Worm (Caenorhabditis elegans) whole organism, L2 larva: ENCODE measurements around the gene gpd-2.
A peak's percentile ranks its signal among the peaks of the same experiment; 100 is the strongest.

Experiments
- C34F6.9 ChIP-seq: fragments of 150-350 bp; optimal IDR thresholded peaks from 2 replicates; lab custom pipeline; 2014; ENCODE audit warnings: missing biosample characterization, missing genetic modification characterization
- R02D3.7 ChIP-seq: fragments of 150-350 bp; optimal IDR thresholded peaks from 2 replicates; lab custom pipeline; 2014; ENCODE audit warnings: missing biosample characterization, missing genetic modification characterization
- elt-1 ChIP-seq: fragments of 150-350 bp; optimal IDR thresholded peaks from 2 replicates; lab custom pipeline; 2014; ENCODE audit warnings: missing biosample characterization, missing genetic modification characterization
- nhr-6 ChIP-seq: fragments of 150-350 bp; optimal IDR thresholded peaks from 2 replicates; lab custom pipeline; 2014; ENCODE audit warnings: missing biosample characterization, missing genetic modification characterization
- skn-1 ChIP-seq: sonication (generic microtip); optimal IDR thresholded peaks from 2 replicates; lab custom pipeline; 2017; ENCODE audit warnings: missing biosample characterization, missing genetic modification characterization
- snpc-4 ChIP-seq: fragments of 150-350 bp; optimal IDR thresholded peaks from 2 replicates; lab custom pipeline; 2014; ENCODE audit warnings: missing biosample characterization, missing genetic modification characterization
- zag-1 ChIP-seq: fragments of 150-350 bp; optimal IDR thresholded peaks from 2 replicates; lab custom pipeline; 2014; ENCODE audit warnings: missing biosample characterization, missing genetic modification characterization
- ztf-4 ChIP-seq: fragments of 150-350 bp; optimal IDR thresholded peaks from 2 replicates; lab custom pipeline; 2014; ENCODE audit warnings: missing biosample characterization, missing genetic modification characterization

DNA sequence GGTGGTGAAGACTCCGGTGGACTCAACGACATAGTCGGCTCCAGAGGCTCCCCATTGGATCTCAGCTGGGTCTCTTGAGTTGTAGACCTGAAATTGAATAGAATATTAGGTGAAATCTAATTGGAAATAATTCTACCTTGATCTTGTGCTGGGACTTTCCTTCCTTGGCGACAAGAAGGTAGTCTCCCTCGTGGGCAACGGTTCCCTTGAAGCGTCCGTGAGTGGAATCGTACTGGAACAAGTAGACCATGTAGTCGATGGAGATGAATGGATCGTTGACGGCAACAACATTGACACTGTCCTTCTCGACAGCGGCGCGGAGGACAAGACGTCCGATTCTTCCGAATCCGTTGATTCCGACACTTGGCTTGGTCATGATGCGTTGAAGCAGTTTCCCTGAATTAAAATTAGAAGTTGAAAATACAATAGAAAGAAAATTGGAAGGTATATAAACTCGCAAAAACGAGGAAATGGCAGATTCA is 1.5 kb downstream of the gpd-2 start, which contains the start of gene gpd-3:
- no peak for TF ChIP-seq C34F6.9 (tag; lab: Kevin White, UChicago)
- no peak for TF ChIP-seq zag-1
- no peak for TF ChIP-seq nhr-6 (tag; lab: Kevin White, UChicago)
- TF ChIP-seq snpc-4, result no peak
- TF ChIP-seq skn-1 (tag; lab: Kevin White, UChicago), result no peak
- TF ChIP-seq ztf-4 (tag; lab: Kevin White, UChicago), result peak; percentile 75
- no peak for TF ChIP-seq elt-1
- no peak for TF ChIP-seq R02D3.7 (tag; lab: Kevin White, UChicago)
